Worm (Caenorhabditis elegans) whole organism, L3 larva: Measurements from ENCODE around the gene F08D12.7.

Source experiments
- fos-1 ChIP-seq: fragments of 150-350 bp; optimal IDR thresholded peaks from 2 replicates; lab custom pipeline; 2014; ENCODE audit warnings: missing biosample characterization, missing genetic modification characterization
- jun-1 ChIP-seq: fragments of 150-350 bp; optimal IDR thresholded peaks from 2 replicates; lab custom pipeline; 2014; ENCODE audit warnings: missing biosample characterization, missing genetic modification reagents, missing genetic modification characterization
- nhr-23 ChIP-seq: fragments of 150-350 bp; optimal IDR thresholded peaks from 2 replicates; lab custom pipeline; 2014; ENCODE audit warnings: missing biosample characterization, missing genetic modification reagents, missing genetic modification characterization
- nhr-43 ChIP-seq: sonication (generic microtip); optimal IDR thresholded peaks from 2 replicates; lab custom pipeline; 2016; ENCODE audit warnings: mild to moderate bottlenecking, missing genetic modification characterization, missing compliant biosample characterization; ENCODE audit not compliant: poor library complexity, severe bottlenecking
- nhr-67 ChIP-seq: fragments of 150-350 bp; optimal IDR thresholded peaks from 2 replicates; lab custom pipeline; 2014; ENCODE audit warnings: missing biosample characterization, missing genetic modification characterization
- pha-4 ChIP-seq: fragments of 150-350 bp; optimal IDR thresholded peaks from 2 replicates; lab custom pipeline; 2014; ENCODE audit warnings: missing biosample characterization, missing genetic modification reagents, missing genetic modification characterization
- tbx-2 ChIP-seq: sonication (generic microtip); optimal IDR thresholded peaks from 2 replicates; lab custom pipeline; 2016; ENCODE audit warnings: mild to moderate bottlenecking, missing genetic modification characterization, missing compliant biosample characterization

ce11 chrII:2749595-2750048 is 19.3 kb downstream of the F08D12.7 start, which contains the start of gene F29A7.4:
- TF ChIP-seq tbx-2 (tag; lab: Kevin White, UChicago) (no peak), nhr-43 (no peak), fos-1 (tag; lab: Kevin White, UChicago) (no peak), jun-1 (no peak), nhr-23 (tag; lab: Kevin White, UChicago) (no peak), pha-4 (tag; lab: Kevin White, UChicago) (no peak), nhr-67 (tag; lab: Kevin White, UChicago) (no peak)
